Fruit fly (Drosophila melanogaster) whole organism, embryonic: ENCODE data around the gene CG43294.

Experiments used
- CG10979 ChIP-seq: fragments of 200-800 bp; sonication (Bioruptor generic); optimal IDR thresholded peaks from 2 replicates; lab custom pipeline; 2018; ENCODE audit warnings: missing biosample characterization, mild to moderate bottlenecking, missing genetic modification characterization, moderate library complexity
- CG11723 ChIP-seq: fragments of 200-800 bp; sonication (Bioruptor generic); optimal IDR thresholded peaks from 2 replicates; lab custom pipeline; 2017; ENCODE audit warnings: missing biosample characterization, mild to moderate bottlenecking, missing genetic modification characterization
- CG31388 ChIP-seq: fragments of 200-800 bp; sonication (Bioruptor generic); optimal IDR thresholded peaks from 2 replicates; lab custom pipeline; 2016; ENCODE audit warnings: missing biosample characterization, missing genetic modification characterization
- CG32767 ChIP-seq: fragments of 200-800 bp; sonication (Bioruptor generic); IDR thresholded peaks from 2 replicates; pipeline ENCODE4 v1.3.6; 2022; ENCODE audit warnings: missing biosample characterization, missing genetic modification characterization
- CG9215 ChIP-seq: fragments of 200-800 bp; sonication (Bioruptor generic); IDR thresholded peaks from 2 replicates; pipeline ENCODE4 v1.3.6; 2022; ENCODE audit warnings: missing biosample characterization, missing genetic modification characterization
- CoRest ChIP-seq: fragments of 200-800 bp; sonication (Bioruptor generic); optimal IDR thresholded peaks from 3 replicates; lab custom pipeline; 2018; ENCODE audit warnings: missing biosample characterization, mild to moderate bottlenecking, missing genetic modification characterization, moderate library complexity
- Opbp ChIP-seq: fragments of 200-800 bp; sonication (Bioruptor generic); IDR thresholded peaks from 3 replicates; pipeline ENCODE4 v1.3.6; 2022; ENCODE audit warnings: missing biosample characterization, missing genetic modification characterization; ENCODE audit not compliant: partially characterized antibody
- PHDP ChIP-seq: fragments of 200-800 bp; sonication (Bioruptor generic); optimal IDR thresholded peaks from 3 replicates; lab custom pipeline; 2018; ENCODE audit warnings: missing biosample characterization, mild to moderate bottlenecking, missing genetic modification characterization, moderate library complexity
- fu2 ChIP-seq: fragments of 200-800 bp; sonication (Bioruptor generic); optimal IDR thresholded peaks from 2 replicates; lab custom pipeline; 2016; ENCODE audit warnings: missing biosample characterization, missing genetic modification characterization
- prd ChIP-seq, 3 experiments: fragments of >200 bp in 2 of 3; fragments of 200-800 bp in 1 of 3; sonication (Bioruptor generic) in 1 of 3; optimal IDR thresholded peaks in 2 of 3; IDR thresholded peaks in 1 of 3; 2 replicates in 2 of 3; 3 replicates in 1 of 3; pipeline versions ENCODE4 v1.3.6 to Lab custom; 2017 to 2022; ENCODE audit warnings: missing biosample characterization in 1 of 3, missing genetic modification characterization in 1 of 3

DNA sequence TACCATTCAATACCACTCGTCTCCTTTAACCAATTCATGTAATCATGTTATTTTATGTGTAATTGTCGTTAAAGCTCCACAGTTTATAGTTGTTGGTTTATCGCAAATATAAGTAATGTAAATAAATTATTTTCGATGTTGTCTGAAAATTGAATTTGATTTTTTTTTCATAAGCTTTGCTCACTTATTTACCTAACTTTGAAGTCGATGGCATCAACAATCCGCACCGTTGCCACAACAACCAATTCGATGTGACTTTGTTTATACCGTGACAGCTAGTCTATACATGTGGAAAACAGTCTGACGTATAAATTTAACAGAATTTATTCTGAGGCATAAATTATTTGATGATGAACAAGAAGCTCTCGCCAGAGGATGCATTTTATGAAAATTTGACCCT is 32.4 kb downstream of the CG43294 start, which contains the start of gene CG6931:
- TF ChIP-seq fu2 (no peak), PHDP (tag; lab: Kevin White, UChicago) (no peak), prd (optimal IDR thresholded peaks at IDR 0.05; lab: Kevin White, UChicago) (no peak), prd (GFP tag; IDR thresholded peaks at IDR 0.05; lab: Robert Waterston, UW) (no peak), CG10979 (tag; lab: Kevin White, UChicago) (no peak), CG11723 (GFP tag; lab: Kevin White, UChicago) (no peak), CG9215 (GFP tag; lab: Robert Waterston, UW) (no peak), Opbp (GFP tag; lab: Robert Waterston, UW) (no peak), CG31388 (GFP tag; lab: Kevin White, UChicago) (no peak), CG32767 (GFP tag; lab: Robert Waterston, UW) (no peak), CoRest (tag; lab: Kevin White, UChicago) (no peak)
